Worm (Caenorhabditis elegans): ENCODE results near the gene R11E3.19.
"Not testable (repeated sequence)": the region's sequence is repeated elsewhere in the genome, so short reads cannot be mapped to it uniquely, and the experiment has no call there.

DNA sequence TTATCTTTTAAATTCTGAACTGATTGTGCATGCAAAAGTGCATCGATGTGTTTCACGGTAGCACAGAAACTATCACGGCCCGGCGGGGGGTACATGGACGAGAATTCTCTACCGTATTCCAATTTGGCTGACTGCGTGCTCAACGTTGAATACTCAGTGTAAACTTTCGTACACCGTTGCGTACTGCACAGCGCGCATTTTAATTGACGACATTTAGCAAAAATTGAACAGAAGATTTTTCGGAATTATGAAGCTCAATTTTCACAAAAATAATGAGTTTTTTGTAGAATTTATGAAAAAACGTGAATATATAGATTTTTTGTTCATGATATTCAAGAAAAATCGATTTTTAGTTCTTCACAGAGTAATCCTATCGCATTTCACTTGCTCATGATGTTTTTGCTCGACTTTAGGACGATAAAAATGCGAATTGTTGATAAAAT lies 50.4 kb downstream of the R11E3.19 start:
- not testable (repeated sequence) for TF ChIP-seq W03F9.2 (tag; optimal IDR thresholded peaks at IDR 0.05)
- peak; percentile 88 for TF ChIP-seq him-1 (tag; optimal IDR thresholded peaks at IDR 0.05)
